Worm (Caenorhabditis elegans): ENCODE measurements around the gene tbc-1.

ce11 chrX:14957176-14957575 is 13.4 kb upstream of the tbc-1 start:
- TF ChIP-seq klf-2 (GFP tag; conservative IDR thresholded peaks at IDR 0.05) (no peak), ztf-29 (GFP tag; IDR thresholded peaks at IDR 0.05) (no peak), ref-1 (GFP tag; conservative IDR thresholded peaks at IDR 0.05) (no peak), ztf-23 (GFP tag; IDR thresholded peaks at IDR 0.05) (no peak), T22C8.4 (GFP tag; IDR thresholded peaks at IDR 0.05) (no peak), flt-1 (GFP tag; IDR thresholded peaks at IDR 0.05) (no peak), tab-1 (GFP tag; IDR thresholded peaks at IDR 0.05) (no peak), med-1 (GFP tag; optimal IDR thresholded peaks at IDR 0.05; ENCODE audit: insufficient read depth) (no peak)
